Fruit fly (Drosophila melanogaster) Kc167 (cell line): ENCODE measurements around the gene CG3014.

Source experiments
- Myc ChIP-seq: fragments of >200 bp; optimal IDR thresholded peaks from 2 replicates; lab custom pipeline; 2017; ENCODE audit warnings: missing external identifiers
- Sin3A ChIP-seq: fragments of >200 bp; optimal IDR thresholded peaks from 2 replicates; lab custom pipeline; 2018; ENCODE audit warnings: missing external identifiers
- h ChIP-seq: fragments of >200 bp; optimal IDR thresholded peaks from 3 replicates; lab custom pipeline; 2018; ENCODE audit warnings: missing external identifiers
- insv ChIP-seq: fragments of >200 bp; optimal IDR thresholded peaks from 3 replicates; lab custom pipeline; 2018; ENCODE audit warnings: missing external identifiers
- psq ChIP-seq: fragments of >200 bp; optimal IDR thresholded peaks from 2 replicates; lab custom pipeline; 2017; ENCODE audit warnings: missing external identifiers
- ttk ChIP-seq: sonication (Bioruptor generic); optimal IDR thresholded peaks from 2 replicates; lab custom pipeline; 2017; ENCODE audit warnings: missing external identifiers

dm6 chr3R:7782933-7783686 lies 19.5 kb downstream of the CG3014 start, which contains the start of gene CG18747:
- TF ChIP-seq insv (lab: Kevin White, UChicago) (no peak), h (no peak), psq (lab: Kevin White, UChicago) (no peak), Myc (lab: Kevin White, UChicago) (no peak), ttk (lab: Kevin White, UChicago) (no peak), Sin3A (no peak)
